Worm (Caenorhabditis elegans): ENCODE data around the gene Y52D5A.2.
"Not testable (repeated sequence)": the region's sequence is repeated elsewhere in the genome, so short reads cannot be mapped to it uniquely, and the experiment has no call there.

Y52D5A.2 gene

ce11 chrIV:5464403-5464802, at the start of gene Y52D5A.2:
Y52D5A.2 (minus strand) TSS chrIV:5464503.
- not testable (repeated sequence) for TF ChIP-seq flt-1 (GFP tag; IDR thresholded peaks at IDR 0.05); tab-1 (GFP tag; IDR thresholded peaks at IDR 0.05); klf-2 (GFP tag; conservative IDR thresholded peaks at IDR 0.05)

- TF ChIP-seq cog-1 (tag; optimal IDR thresholded peaks at IDR 0.05) (peak; percentile 19), med-1 (GFP tag; optimal IDR thresholded peaks at IDR 0.05; ENCODE audit: insufficient read depth) (no peak), klf-2 (GFP tag; conservative IDR thresholded peaks at IDR 0.05) (no peak)
Measured at ce11 chrIV:5507754-5508153, 43.5 kb upstream of the Y52D5A.2 start.

- TF ChIP-seq ref-1 (GFP tag; conservative IDR thresholded peaks at IDR 0.05) (no peak), cog-1 (tag; optimal IDR thresholded peaks at IDR 0.05) (no peak), ztf-23 (GFP tag; IDR thresholded peaks at IDR 0.05) (no peak), ztf-29 (GFP tag; IDR thresholded peaks at IDR 0.05) (no peak), T22C8.4 (GFP tag; IDR thresholded peaks at IDR 0.05) (no peak)
Measured at ce11 chrIV:5506642-5507041, 42.3 kb upstream of the Y52D5A.2 start.

ce11 chrIV:5502610-5503009, 38.3 kb upstream of the Y52D5A.2 start:
- TF ChIP-seq med-1 (GFP tag; optimal IDR thresholded peaks at IDR 0.05; ENCODE audit: insufficient read depth) (no peak), ztf-29 (GFP tag; IDR thresholded peaks at IDR 0.05) (no peak), tab-1 (GFP tag; IDR thresholded peaks at IDR 0.05) (no peak), T22C8.4 (GFP tag; IDR thresholded peaks at IDR 0.05) (no peak), cog-1 (tag; optimal IDR thresholded peaks at IDR 0.05) (no peak), flt-1 (GFP tag; IDR thresholded peaks at IDR 0.05) (no peak), ztf-23 (GFP tag; IDR thresholded peaks at IDR 0.05) (no peak), klf-2 (GFP tag; conservative IDR thresholded peaks at IDR 0.05) (no peak), ref-1 (GFP tag; conservative IDR thresholded peaks at IDR 0.05) (no peak)

ce11 chrIV:5501414-5501813, 37.1 kb upstream of the Y52D5A.2 start:
- TF ChIP-seq med-1 (GFP tag; optimal IDR thresholded peaks at IDR 0.05; ENCODE audit: insufficient read depth) (no peak), tab-1 (GFP tag; IDR thresholded peaks at IDR 0.05) (no peak), flt-1 (GFP tag; IDR thresholded peaks at IDR 0.05) (no peak), ref-1 (GFP tag; conservative IDR thresholded peaks at IDR 0.05) (no peak), T22C8.4 (GFP tag; IDR thresholded peaks at IDR 0.05) (no peak), ztf-29 (GFP tag; IDR thresholded peaks at IDR 0.05) (no peak), ztf-23 (GFP tag; IDR thresholded peaks at IDR 0.05) (no peak), cog-1 (tag; optimal IDR thresholded peaks at IDR 0.05) (no peak), klf-2 (GFP tag; conservative IDR thresholded peaks at IDR 0.05) (no peak)

- TF ChIP-seq ztf-29 (GFP tag; IDR thresholded peaks at IDR 0.05): no peak
- no peak for TF ChIP-seq flt-1 (GFP tag; IDR thresholded peaks at IDR 0.05)
- no peak for TF ChIP-seq klf-2 (GFP tag; conservative IDR thresholded peaks at IDR 0.05)
- no peak for TF ChIP-seq T22C8.4 (GFP tag; IDR thresholded peaks at IDR 0.05)
- no peak for TF ChIP-seq ztf-23 (GFP tag; IDR thresholded peaks at IDR 0.05)
- no peak for TF ChIP-seq tab-1 (GFP tag; IDR thresholded peaks at IDR 0.05)
- no peak for TF ChIP-seq cog-1 (tag; optimal IDR thresholded peaks at IDR 0.05)
Measured at ce11 chrIV:5494099-5494498, 29.8 kb upstream of the Y52D5A.2 start.

- no peak for TF ChIP-seq ref-1 (GFP tag; conservative IDR thresholded peaks at IDR 0.05)
- no peak for TF ChIP-seq flt-1 (GFP tag; IDR thresholded peaks at IDR 0.05)
- TF ChIP-seq ztf-23 (GFP tag; IDR thresholded peaks at IDR 0.05): no peak
- no peak for TF ChIP-seq tab-1 (GFP tag; IDR thresholded peaks at IDR 0.05)
- no peak for TF ChIP-seq klf-2 (GFP tag; conservative IDR thresholded peaks at IDR 0.05)
- TF ChIP-seq cog-1 (tag; optimal IDR thresholded peaks at IDR 0.05): no peak
- TF ChIP-seq T22C8.4 (GFP tag; IDR thresholded peaks at IDR 0.05): no peak
- TF ChIP-seq med-1 (GFP tag; optimal IDR thresholded peaks at IDR 0.05; ENCODE audit: insufficient read depth): no peak
- no peak for TF ChIP-seq ztf-29 (GFP tag; IDR thresholded peaks at IDR 0.05)
Measured at ce11 chrIV:5493692-5494091, 29.4 kb upstream of the Y52D5A.2 start, which contains the start of gene B0273.1. B0273.1 (plus strand) TSS chrIV:5493992.

- TF ChIP-seq tab-1 (GFP tag; IDR thresholded peaks at IDR 0.05): no peak
- no peak for TF ChIP-seq med-1 (GFP tag; optimal IDR thresholded peaks at IDR 0.05; ENCODE audit: insufficient read depth)
- no peak for TF ChIP-seq T22C8.4 (GFP tag; IDR thresholded peaks at IDR 0.05)
- no peak for TF ChIP-seq ztf-23 (GFP tag; IDR thresholded peaks at IDR 0.05)
- no peak for TF ChIP-seq klf-2 (GFP tag; conservative IDR thresholded peaks at IDR 0.05)
- no peak for TF ChIP-seq flt-1 (GFP tag; IDR thresholded peaks at IDR 0.05)
- TF ChIP-seq cog-1 (tag; optimal IDR thresholded peaks at IDR 0.05): no peak
- no peak for TF ChIP-seq ref-1 (GFP tag; conservative IDR thresholded peaks at IDR 0.05)
- TF ChIP-seq ztf-29 (GFP tag; IDR thresholded peaks at IDR 0.05): no peak
Measured at ce11 chrIV:5493135-5493534, 28.8 kb upstream of the Y52D5A.2 start.

ce11 chrIV:5492196-5492595, 27.9 kb upstream of the Y52D5A.2 start:
- no peak for TF ChIP-seq flt-1 (GFP tag; IDR thresholded peaks at IDR 0.05)
- TF ChIP-seq ztf-29 (GFP tag; IDR thresholded peaks at IDR 0.05): no peak
- no peak for TF ChIP-seq T22C8.4 (GFP tag; IDR thresholded peaks at IDR 0.05)
- TF ChIP-seq med-1 (GFP tag; optimal IDR thresholded peaks at IDR 0.05; ENCODE audit: insufficient read depth): no peak
- no peak for TF ChIP-seq tab-1 (GFP tag; IDR thresholded peaks at IDR 0.05)
- no peak for TF ChIP-seq cog-1 (tag; optimal IDR thresholded peaks at IDR 0.05)
- no peak for TF ChIP-seq ztf-23 (GFP tag; IDR thresholded peaks at IDR 0.05)
- TF ChIP-seq ref-1 (GFP tag; conservative IDR thresholded peaks at IDR 0.05): no peak
- TF ChIP-seq klf-2 (GFP tag; conservative IDR thresholded peaks at IDR 0.05): no peak

ce11 chrIV:5491054-5491453, 26.8 kb upstream of the Y52D5A.2 start, which contains the start of gene B0273.115:
B0273.115 (minus strand) TSS chrIV:5491154.
- not testable (repeated sequence) for TF ChIP-seq ztf-23, tab-1, ztf-29 (GFP tag; IDR thresholded peaks at IDR 0.05)
